Worm (Caenorhabditis elegans): ENCODE data around the gene F02C12.3.

The F02C12.3 gene

DNA sequence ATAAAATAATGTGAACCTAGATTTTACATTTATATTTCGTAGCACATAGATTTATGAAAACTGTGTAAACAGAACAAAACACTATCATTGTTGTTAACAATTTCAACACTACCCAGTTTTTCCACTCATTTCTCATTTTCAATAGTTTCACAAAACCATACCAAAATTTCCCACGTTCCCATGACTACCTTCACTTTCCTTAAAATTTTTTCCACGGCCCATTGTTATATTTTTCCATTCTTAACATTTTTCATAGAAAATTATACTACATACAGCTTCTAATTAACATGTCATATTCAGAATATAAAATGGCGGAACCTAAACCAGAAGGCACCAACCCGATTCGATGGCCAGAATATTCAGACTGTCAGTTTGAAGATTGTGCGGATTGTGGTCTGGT, 5.0 kb downstream of the F02C12.3 start, which contains the start of gene F02C12.1:
Gene F02C12.1, plus strand, starts transcription at position 301 of the 400 bp plus-strand sequence.
- TF ChIP-seq mxl-3 (GFP tag; optimal IDR thresholded peaks at IDR 0.05), result no peak
- TF ChIP-seq hmg-1.1 (GFP tag; IDR thresholded peaks at IDR 0.05), result no peak
- TF ChIP-seq hlh-11 (tag; optimal IDR thresholded peaks at IDR 0.05), result no peak
- no peak for TF ChIP-seq F37D6.2 (tag; optimal IDR thresholded peaks at IDR 0.05)
- TF ChIP-seq skn-1 (tag; optimal IDR thresholded peaks at IDR 0.05), result no peak
- TF ChIP-seq aly-2 (tag; optimal IDR thresholded peaks at IDR 0.05), result no peak
- TF ChIP-seq tra-1 (GFP tag; IDR thresholded peaks at IDR 0.05), result no peak

ce11 chrX:13409543-13409942, 12.8 kb downstream of the F02C12.3 start, which contains the start of the genes cyp-13B1 and C29F7.1:
TSS of gene cyp-13B1 (minus strand) at chrX:13409643.
TSS of gene C29F7.1 (plus strand) at chrX:13409936.
- TF ChIP-seq dve-1 (tag; optimal IDR thresholded peaks at IDR 0.05; ENCODE audit: insufficient read depth) (peak; percentile 15), F49E8.2 (tag; optimal IDR thresholded peaks at IDR 0.05; ENCODE audit: borderline replicate concordance) (no peak), lin-13 (GFP tag; optimal IDR thresholded peaks at IDR 0.05) (no peak), attf-4 (tag; optimal IDR thresholded peaks at IDR 0.05) (no peak), dpl-1 (GFP tag; optimal IDR thresholded peaks at IDR 0.05) (no peak), ceh-44 (GFP tag; IDR thresholded peaks at IDR 0.05) (no peak), tra-1 (GFP tag; IDR thresholded peaks at IDR 0.05) (no peak), ces-1 (GFP tag; optimal IDR thresholded peaks at IDR 0.05) (no peak), mxl-3 (GFP tag; optimal IDR thresholded peaks at IDR 0.05) (no peak), rbr-2 (tag; optimal IDR thresholded peaks at IDR 0.05) (no peak), lin-1 (GFP tag; IDR thresholded peaks at IDR 0.05) (no peak), dmd-8 (GFP tag; IDR thresholded peaks at IDR 0.05) (no peak), ztf-11 (tag; optimal IDR thresholded peaks at IDR 0.05) (no peak), daf-12 (tag; optimal IDR thresholded peaks at IDR 0.05) (no peak), nhr-11 (tag; optimal IDR thresholded peaks at IDR 0.05) (no peak), pqm-1 (tag; optimal IDR thresholded peaks at IDR 0.05) (no peak), lir-3 (tag; optimal IDR thresholded peaks at IDR 0.05) (no peak), nhr-48 (tag; optimal IDR thresholded peaks at IDR 0.05) (no peak), unc-39 (tag; optimal IDR thresholded peaks at IDR 0.05) (no peak), ctbp-1 (GFP tag; IDR thresholded peaks at IDR 0.05) (no peak), ceh-62 (tag; optimal IDR thresholded peaks at IDR 0.05) (no peak), nhr-28 (tag; optimal IDR thresholded peaks at IDR 0.05) (peak; percentile 78), mes-2 (tag; optimal IDR thresholded peaks at IDR 0.05; ENCODE audit: poor library complexity, severe bottlenecking) (no peak), ztf-7 (tag; optimal IDR thresholded peaks at IDR 0.05) (no peak), daf-16 (GFP tag; optimal IDR thresholded peaks at IDR 0.05) (no peak), daf-16 (tag; optimal IDR thresholded peaks at IDR 0.05) (peak; percentile 36), hlh-11 (tag; optimal IDR thresholded peaks at IDR 0.05) (peak; percentile 18)

- TF ChIP-seq nhr-76 (tag; optimal IDR thresholded peaks at IDR 0.05), result no peak
- peak; percentile 5 for TF ChIP-seq dve-1 (tag; optimal IDR thresholded peaks at IDR 0.05; ENCODE audit: insufficient read depth)
- peak; percentile 67 for TF ChIP-seq nhr-28 (tag; optimal IDR thresholded peaks at IDR 0.05)
These were observed 14.5 kb downstream of the F02C12.3 start for ce11 chrX:13411306-13411705.

ce11 chrX:13412307-13412706, 15.5 kb downstream of the F02C12.3 start:
- TF ChIP-seq snpc-4 (tag; optimal IDR thresholded peaks at IDR 0.05) (no peak), nhr-28 (tag; optimal IDR thresholded peaks at IDR 0.05) (peak; percentile 86), dve-1 (tag; optimal IDR thresholded peaks at IDR 0.05; ENCODE audit: insufficient read depth) (peak; percentile 18), zip-2 (tag; optimal IDR thresholded peaks at IDR 0.05) (no peak), ceh-20 (GFP tag; IDR thresholded peaks at IDR 0.05) (no peak), pqm-1 (tag; optimal IDR thresholded peaks at IDR 0.05) (peak; percentile 66), ama-1 (optimal IDR thresholded peaks at IDR 0.05) (no peak), daf-16 (GFP tag; optimal IDR thresholded peaks at IDR 0.05) (no peak), daf-16 (tag; optimal IDR thresholded peaks at IDR 0.05) (peak; percentile 40), dmd-6 (GFP tag; IDR thresholded peaks at IDR 0.05) (peak; percentile 19; the same call in 1 of the 2 replicates)
